Worm (Caenorhabditis elegans): ENCODE data around the gene ascc-1.

ce11 chrII:18787-19186 is 38.7 kb upstream of the ascc-1 start:
- no peak for TF ChIP-seq aly-1 (tag; optimal IDR thresholded peaks at IDR 0.05)
- TF ChIP-seq ets-7 (tag; optimal IDR thresholded peaks at IDR 0.05) = no peak
- TF ChIP-seq flt-1 (GFP tag; IDR thresholded peaks at IDR 0.05) = no peak
- TF ChIP-seq ama-1 (optimal IDR thresholded peaks at IDR 0.05) = no peak
- no peak for TF ChIP-seq B0310.2 (tag; optimal IDR thresholded peaks at IDR 0.05)
- TF ChIP-seq hnd-1 (tag; optimal IDR thresholded peaks at IDR 0.05) = no peak
- no peak for TF ChIP-seq hmbx-1 (tag; optimal IDR thresholded peaks at IDR 0.05)
- TF ChIP-seq hmg-4 (GFP tag; optimal IDR thresholded peaks at IDR 0.05) = peak; percentile 83
- TF ChIP-seq sea-1 (GFP tag; conservative IDR thresholded peaks at IDR 0.05) = peak; percentile 49; the same call in 1 of the 2 replicates
- TF ChIP-seq ceh-36 (tag; optimal IDR thresholded peaks at IDR 0.05) = no peak

All from whole organism, early embryonic.